Fruit fly (Drosophila melanogaster): ENCODE data around the gene CG44477.

dm6 chr2L:11657110-11657509 is 5.9 kb upstream of the CG44477 start, which contains the start of gene CG43167:
- TF ChIP-seq psq (optimal IDR thresholded peaks at IDR 0.05), result no peak
- no peak for TF ChIP-seq usp (GFP tag; optimal IDR thresholded peaks at IDR 0.05)
- no peak for TF ChIP-seq pan (optimal IDR thresholded peaks at IDR 0.05)
- TF ChIP-seq CG8478 (optimal IDR thresholded peaks at IDR 0.05), result no peak
- TF ChIP-seq EcR (GFP tag; optimal IDR thresholded peaks at IDR 0.05), result no peak
- TF ChIP-seq Dll (optimal IDR thresholded peaks at IDR 0.05), result no peak

Data from whole organism.